Worm (Caenorhabditis elegans) whole organism, young adult: ENCODE results near the gene oac-29.

Source experiments
- B0035.1 ChIP-seq: sonication (generic microtip); optimal IDR thresholded peaks from 2 replicates; lab custom pipeline; 2016; ENCODE audit warnings: missing genetic modification characterization, mild to moderate bottlenecking, missing compliant biosample characterization, missing genotype, missing genetic modification reagents
- cebp-1 ChIP-seq, 2 experiments: fragments of 200-800 bp in 1 of 2; sonication (Bioruptor generic) in 1 of 2; sonication (generic microtip) in 1 of 2; IDR thresholded peaks in 1 of 2; optimal IDR thresholded peaks in 1 of 2; 2 replicates each; pipeline versions ENCODE4 v1.3.6 to Lab custom; 2017 to 2022; ENCODE audit warnings: missing compliant biosample characterization in 2 of 2, missing genetic modification characterization in 2 of 2, mild to moderate bottlenecking in 1 of 2, missing genetic modification reagents in 1 of 2, moderate library complexity in 1 of 2
- cebp-2 ChIP-seq: fragments of 200-800 bp; sonication (Bioruptor generic); IDR thresholded peaks from 2 replicates; pipeline ENCODE4 v1.3.6; 2022; ENCODE audit warnings: missing genetic modification characterization, missing compliant biosample characterization
- die-1 ChIP-seq: sonication (generic microtip); optimal IDR thresholded peaks from 2 replicates; lab custom pipeline; 2016; ENCODE audit warnings: missing genotype, mild to moderate bottlenecking, missing genetic modification characterization, missing compliant biosample characterization
- dox-1 ChIP-seq: fragments of 200-800 bp; sonication (Bioruptor generic); IDR thresholded peaks from 2 replicates; pipeline ENCODE4 v1.3.6; 2022; ENCODE audit warnings: missing genetic modification reagents, missing genetic modification characterization, missing compliant biosample characterization
- let-607 ChIP-seq, 2 experiments: fragments of 200-800 bp in 1 of 2; sonication (Bioruptor generic) in 1 of 2; sonication (generic microtip) in 1 of 2; optimal IDR thresholded peaks; 2 replicates each; lab custom pipeline; 2016 to 2018; ENCODE audit warnings: mild to moderate bottlenecking in 2 of 2, missing compliant biosample characterization in 2 of 2, missing genetic modification characterization in 2 of 2, moderate library complexity in 2 of 2, missing genotype in 1 of 2
- nfya-1 ChIP-seq: sonication (generic microtip); optimal IDR thresholded peaks from 2 replicates; lab custom pipeline; 2017; ENCODE audit warnings: antibody characterized with exemption, missing compliant biosample characterization, missing genetic modification characterization, borderline replicate concordance; ENCODE audit not compliant: insufficient read depth
- nfya-2 ChIP-seq: fragments of 200-800 bp; sonication (Bioruptor generic); IDR thresholded peaks from 2 replicates; pipeline ENCODE4 v1.3.6; 2022; ENCODE audit warnings: missing genetic modification reagents, missing genetic modification characterization, missing compliant biosample characterization
- nhr-120 ChIP-seq: fragments of 200-800 bp; sonication (Bioruptor generic); IDR thresholded peaks from 2 replicates; pipeline ENCODE4 v1.3.6; 2022; ENCODE audit warnings: missing genetic modification characterization, missing compliant biosample characterization
- nhr-80 ChIP-seq: sonication (generic microtip); optimal IDR thresholded peaks from 2 replicates; lab custom pipeline; 2016; ENCODE audit warnings: missing genetic modification characterization, missing compliant biosample characterization
- rec-8 ChIP-seq, 2 experiments: sonication (generic microtip); optimal IDR thresholded peaks; 2 replicates each; lab custom pipeline; 2016; ENCODE audit warnings: mild to moderate bottlenecking in 2 of 2, missing genetic modification characterization in 2 of 2, missing genetic modification reagents in 2 of 2, missing genotype in 2 of 2, missing biosample characterization in 1 of 2, missing compliant biosample characterization in 1 of 2, moderate library complexity in 1 of 2
- rpc-1 ChIP-seq, 2 experiments: fragments of 150-350 bp in 1 of 2; sonication (generic microtip) in 1 of 2; optimal IDR thresholded peaks; 2 replicates each; lab custom pipeline; 2014 to 2018; ENCODE audit warnings: missing biosample characterization in 1 of 2, missing genetic modification characterization in 1 of 2, missing genetic modification reagents in 1 of 2, missing genotype in 1 of 2
- sdz-38 ChIP-seq: sonication (generic microtip); optimal IDR thresholded peaks from 2 replicates; lab custom pipeline; 2016; ENCODE audit warnings: missing genotype, missing genetic modification characterization, missing compliant biosample characterization
- somi-1 ChIP-seq: fragments of 200-800 bp; sonication (Bioruptor generic); optimal IDR thresholded peaks from 2 replicates; lab custom pipeline; 2018; ENCODE audit warnings: mild to moderate bottlenecking, missing genetic modification characterization, missing compliant biosample characterization
- unc-62 ChIP-seq: fragments of 150-350 bp; optimal IDR thresholded peaks from 2 replicates; lab custom pipeline; 2014; ENCODE audit warnings: missing biosample characterization, missing genetic modification reagents, missing genetic modification characterization
- zfh-2 ChIP-seq: fragments of 200-800 bp; sonication (Bioruptor generic); conservative IDR thresholded peaks from 2 replicates; pipeline ENCODE4 v1.3.6; 2022; ENCODE audit warnings: missing genetic modification reagents, missing genetic modification characterization, missing compliant biosample characterization
- ztf-22 ChIP-seq: fragments of 200-800 bp; sonication (Bioruptor generic); optimal IDR thresholded peaks from 2 replicates; lab custom pipeline; 2018; ENCODE audit warnings: mild to moderate bottlenecking, missing genetic modification characterization, moderate library complexity, missing compliant biosample characterization
- ztf-26 ChIP-seq: sonication (generic microtip); optimal IDR thresholded peaks from 2 replicates; lab custom pipeline; 2017; ENCODE audit warnings: missing genetic modification characterization, missing compliant biosample characterization

The oac-29 gene

DNA sequence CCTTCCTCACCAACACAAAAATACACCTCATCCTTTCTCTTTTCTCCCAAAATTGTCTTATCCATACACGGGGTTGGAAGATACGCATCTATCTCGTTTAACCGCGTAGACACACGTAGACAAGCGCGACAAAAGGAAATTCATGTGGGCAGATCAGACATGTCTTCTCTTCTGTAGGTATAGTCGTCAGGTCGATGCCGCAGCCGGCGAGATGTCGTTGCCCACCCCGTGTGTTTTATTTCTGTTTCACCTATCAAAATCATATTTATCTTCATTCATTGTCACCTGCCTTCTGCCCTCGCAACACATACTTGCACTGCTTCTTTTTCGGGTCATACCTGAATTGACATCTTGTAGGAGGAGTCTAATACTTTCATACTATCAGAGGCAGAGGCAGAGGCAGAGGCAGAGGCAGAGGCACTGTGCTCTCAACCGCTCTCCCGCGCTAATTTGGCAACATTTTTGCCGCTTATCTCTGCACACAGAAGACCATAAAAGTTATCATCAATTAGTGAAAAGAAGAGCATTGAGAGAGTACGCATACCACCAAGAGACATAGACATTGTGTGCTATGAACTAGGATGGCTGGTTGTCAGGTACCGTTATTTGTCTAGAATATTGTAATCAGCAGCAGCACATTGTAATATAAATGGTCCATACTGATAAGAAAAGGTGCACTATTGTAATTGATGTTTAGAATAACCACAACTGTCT is 25.9 kb upstream of the oac-29 start:
- peak; percentile 73 for TF ChIP-seq dox-1 (GFP tag; lab: Robert Waterston, UW)
- peak; percentile 27 for TF ChIP-seq ztf-22 (GFP tag; lab: Kevin White, UChicago)
- TF ChIP-seq nhr-120: no peak
- no peak for TF ChIP-seq cebp-1 (GFP tag; IDR thresholded peaks at IDR 0.05; lab: Robert Waterston, UW)
- TF ChIP-seq cebp-1 (tag; optimal IDR thresholded peaks at IDR 0.05; lab: Kevin White, UChicago): peak; percentile 48
- peak; percentile 98 for TF ChIP-seq nhr-80 (tag; lab: Kevin White, UChicago)

DNA sequence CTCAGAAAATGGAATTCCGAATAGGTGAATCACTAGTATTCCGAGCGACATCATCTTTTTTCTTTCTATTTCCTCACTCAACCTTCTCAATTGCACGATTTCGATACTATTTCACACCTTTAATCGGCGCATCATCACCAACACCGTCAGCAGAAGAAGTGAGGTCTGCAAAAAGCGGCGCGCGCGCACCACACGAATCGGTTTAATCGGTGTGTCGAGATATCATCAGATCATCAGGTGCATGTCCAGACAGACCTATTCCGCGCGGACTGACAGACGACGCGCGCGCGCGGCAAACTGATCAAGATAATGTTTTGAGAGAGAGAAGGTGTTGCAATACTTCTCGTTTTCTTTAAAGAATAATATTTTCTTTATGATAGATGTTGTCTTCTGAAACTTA is 25.0 kb upstream of the oac-29 start:
- TF ChIP-seq zfh-2 (GFP tag; lab: Robert Waterston, UW): peak; percentile 56
- TF ChIP-seq sdz-38 (tag; lab: Kevin White, UChicago): no peak

DNA sequence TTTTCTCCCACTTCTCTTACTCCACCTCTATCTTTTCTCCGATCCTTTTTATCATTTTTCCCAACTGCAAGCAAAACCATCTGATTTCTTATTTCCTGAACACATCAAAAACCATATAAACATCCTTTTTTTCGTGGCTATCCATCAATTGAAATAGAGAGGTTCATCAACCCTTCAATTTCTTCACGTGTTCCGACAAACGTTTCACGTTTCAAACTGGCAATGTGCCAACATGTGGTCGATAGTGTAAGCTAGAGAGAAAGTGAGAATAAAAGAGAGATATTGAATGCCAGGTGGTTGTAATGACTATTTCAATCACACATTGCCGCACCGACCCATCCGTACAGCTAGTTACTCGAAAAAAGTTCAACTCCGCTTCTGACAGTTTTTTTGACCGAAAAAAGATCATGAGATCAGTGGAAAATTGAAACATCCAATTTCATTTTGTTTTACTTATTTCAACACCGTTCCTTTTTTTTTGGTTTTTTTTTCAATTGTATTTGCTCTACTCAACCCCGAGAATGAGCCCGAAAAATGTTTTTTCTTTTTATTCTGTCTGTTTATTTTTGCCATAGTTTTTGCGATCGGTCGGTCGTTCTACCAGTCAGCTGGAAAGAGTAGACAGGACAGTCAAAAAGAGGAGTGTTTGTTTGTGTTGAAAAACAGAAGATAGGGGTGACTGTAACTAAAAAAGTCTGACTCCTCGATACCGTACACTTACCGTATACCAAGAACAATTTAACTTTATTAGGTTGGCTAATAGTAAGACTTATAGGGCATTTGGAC is 23.3 kb upstream of the oac-29 start:
- TF ChIP-seq let-607 (tag; optimal IDR thresholded peaks at IDR 0.05; lab: Kevin White, UChicago) (peak in 1 of 2 experiments; percentile 38), zfh-2 (GFP tag; lab: Robert Waterston, UW) (no peak), nhr-80 (tag; lab: Kevin White, UChicago) (peak; percentile 20), rec-8 (tag; optimal IDR thresholded peaks at IDR 0.05; lab: Kevin White, UChicago) (no peak), somi-1 (peak; percentile 39), cebp-1 (GFP tag; IDR thresholded peaks at IDR 0.05; lab: Robert Waterston, UW) (no peak), cebp-1 (tag; optimal IDR thresholded peaks at IDR 0.05; lab: Kevin White, UChicago) (peak; percentile 10)

DNA sequence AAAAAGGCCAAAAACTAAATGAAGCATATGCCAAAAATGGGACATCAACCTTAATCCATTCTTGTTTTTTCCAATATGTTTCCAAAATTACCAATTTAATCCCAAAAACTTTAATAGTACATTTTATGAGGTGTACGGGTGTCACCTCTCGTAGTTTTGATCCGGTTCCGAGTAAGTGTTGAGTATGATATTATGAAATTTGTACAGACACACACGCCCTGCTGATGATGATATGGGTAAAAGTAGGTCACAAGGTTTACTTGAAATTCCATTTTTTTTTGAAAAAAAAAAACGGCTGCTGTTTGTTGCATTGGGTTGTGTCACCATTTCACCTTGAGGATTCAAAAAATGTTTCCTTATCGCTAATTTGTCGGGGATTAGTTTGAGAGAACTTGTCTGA is 22.4 kb upstream of the oac-29 start:
- TF ChIP-seq rec-8 (tag; optimal IDR thresholded peaks at IDR 0.05; lab: Kevin White, UChicago) (no peak), dox-1 (GFP tag; lab: Robert Waterston, UW) (no peak), nfya-1 (tag; lab: Kevin White, UChicago) (no peak), cebp-1 (GFP tag; IDR thresholded peaks at IDR 0.05; lab: Robert Waterston, UW) (peak; percentile 69; the same call in 1 of the 2 replicates), cebp-1 (tag; optimal IDR thresholded peaks at IDR 0.05; lab: Kevin White, UChicago) (peak; percentile 75)

DNA sequence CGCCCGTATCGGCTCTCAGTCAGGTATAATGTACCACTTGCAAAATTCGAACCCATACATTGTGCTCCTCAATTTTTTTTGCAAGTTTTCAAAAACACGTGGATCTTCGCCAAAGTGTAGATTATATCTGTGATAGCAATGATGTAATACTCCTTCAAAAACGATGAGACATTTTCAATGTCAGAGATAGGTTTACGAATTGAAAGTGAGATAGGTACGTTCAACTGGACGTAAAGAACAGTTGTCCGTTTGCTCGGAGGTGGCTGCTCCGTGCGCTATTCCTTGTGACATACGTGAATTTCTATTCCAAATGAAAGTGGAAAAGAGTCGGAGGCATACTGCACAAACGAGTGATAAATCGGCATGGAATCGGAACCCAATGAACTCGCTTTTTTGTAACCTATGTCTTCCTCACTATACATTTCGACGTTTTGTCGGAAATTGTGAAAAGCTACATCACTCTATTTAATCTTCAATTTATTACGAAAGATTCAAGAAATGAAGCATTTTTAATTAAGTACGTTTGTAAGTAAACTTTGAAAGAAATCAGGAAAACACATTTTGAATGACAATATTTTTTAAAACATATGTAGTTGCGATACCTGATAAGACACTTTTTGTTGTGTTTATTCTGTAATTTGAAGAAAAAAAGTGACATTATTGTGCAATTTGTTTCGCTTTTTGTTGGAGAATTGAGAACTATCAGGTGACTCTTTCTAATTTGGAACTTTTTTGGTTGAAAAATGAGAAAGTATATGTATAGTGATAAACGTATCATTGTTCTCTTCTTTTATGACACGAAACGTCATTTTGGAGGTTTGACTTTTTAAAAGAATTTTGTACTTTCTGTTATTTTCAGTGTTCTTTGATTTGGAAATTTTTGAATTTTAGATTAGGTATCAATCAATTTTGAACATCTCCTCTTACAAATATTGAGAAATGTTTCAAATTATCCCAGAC is 19.3 kb upstream of the oac-29 start:
- TF ChIP-seq B0035.1: no peak
- TF ChIP-seq nfya-2 (GFP tag; lab: Robert Waterston, UW): no peak
- TF ChIP-seq cebp-1 (GFP tag; IDR thresholded peaks at IDR 0.05; lab: Robert Waterston, UW): no peak
- peak; percentile 32 for TF ChIP-seq cebp-1 (tag; optimal IDR thresholded peaks at IDR 0.05; lab: Kevin White, UChicago)
- no peak for TF ChIP-seq ztf-26
- no peak for TF ChIP-seq rpc-1 (optimal IDR thresholded peaks at IDR 0.05; lab: Kevin White, UChicago)
- no peak for TF ChIP-seq rpc-1 (tag; optimal IDR thresholded peaks at IDR 0.05; lab: Kevin White, UChicago)
- TF ChIP-seq let-607 (tag; optimal IDR thresholded peaks at IDR 0.05; lab: Kevin White, UChicago): no peak
- TF ChIP-seq nhr-80 (tag; lab: Kevin White, UChicago): peak; percentile 68
- no peak for TF ChIP-seq die-1 (tag; lab: Kevin White, UChicago)
- TF ChIP-seq unc-62 (GFP tag; lab: Kevin White, UChicago): peak; percentile 61

DNA sequence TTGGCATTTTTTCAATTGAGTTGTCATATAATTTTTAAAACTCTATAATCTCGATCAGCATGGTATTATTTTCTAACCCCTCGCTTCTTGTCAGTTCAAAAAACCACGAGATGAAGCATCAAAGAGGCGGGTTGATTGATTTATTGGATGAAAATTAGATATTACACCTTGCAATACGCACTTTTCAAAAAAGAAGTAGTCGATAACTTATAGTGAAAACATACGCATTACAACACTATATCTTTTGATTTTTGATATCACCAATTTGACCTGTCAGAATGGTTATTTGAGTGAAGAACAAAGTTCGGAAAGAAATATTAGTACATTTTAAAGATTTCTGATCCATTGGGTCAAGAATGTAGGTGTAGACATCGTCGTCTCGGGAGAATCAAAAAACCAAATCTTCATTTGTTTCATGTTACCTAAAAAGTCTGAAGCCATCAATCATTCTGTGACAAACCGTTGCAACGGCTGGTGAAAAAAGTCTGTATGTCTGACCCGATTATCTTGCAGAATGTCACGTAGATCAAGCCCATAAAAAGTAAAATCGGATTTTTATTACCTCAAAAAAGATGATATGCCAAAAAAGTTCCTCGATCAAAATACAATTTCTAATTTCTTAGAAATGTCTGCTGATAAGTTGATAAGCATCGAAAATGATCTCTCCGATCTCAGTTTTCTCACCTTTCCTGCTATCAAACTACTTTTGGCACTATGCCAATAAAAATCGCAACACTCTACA is 17.8 kb upstream of the oac-29 start:
- peak; percentile 1 for TF ChIP-seq ztf-26
- TF ChIP-seq cebp-2: no peak
- peak; percentile 42 for TF ChIP-seq nhr-80 (tag; lab: Kevin White, UChicago)
